Worm (Caenorhabditis elegans): ENCODE results near the gene srd-32.

DNA sequence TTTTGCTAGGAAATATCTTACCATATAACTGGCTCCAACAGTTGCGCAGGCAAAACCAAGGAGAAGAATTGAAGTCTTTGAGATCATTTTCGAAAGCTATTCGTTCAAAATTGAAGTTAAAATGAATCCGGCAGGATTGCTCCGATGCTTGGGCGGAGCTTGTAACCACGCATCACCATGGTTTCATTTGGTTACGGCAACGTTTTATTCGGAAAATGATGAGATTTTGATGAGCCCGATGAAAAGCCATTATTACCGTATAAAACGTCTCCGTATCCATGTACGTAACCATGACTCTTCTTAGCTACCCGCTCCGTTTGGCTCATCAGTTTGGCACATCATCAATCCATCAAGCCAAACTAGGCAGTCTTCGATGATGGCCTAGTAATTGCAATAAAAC is 24.3 kb upstream of the srd-32 start, which contains the start of gene cwp-1:
- no peak for TF ChIP-seq jun-1 (tag; optimal IDR thresholded peaks at IDR 0.05)
- TF ChIP-seq lsy-2 (tag; optimal IDR thresholded peaks at IDR 0.05), result no peak
- no peak for TF ChIP-seq snpc-1.2 (GFP tag; IDR thresholded peaks at IDR 0.05)
- TF ChIP-seq mxl-3 (GFP tag; optimal IDR thresholded peaks at IDR 0.05), result no peak
- no peak for TF ChIP-seq R02D3.7 (tag; optimal IDR thresholded peaks at IDR 0.05)
- no peak for TF ChIP-seq lin-15B (tag; optimal IDR thresholded peaks at IDR 0.05)
- no peak for TF ChIP-seq Y5F2A.4 (GFP tag; optimal IDR thresholded peaks at IDR 0.05)
- TF ChIP-seq nhr-42 (GFP tag; IDR thresholded peaks at IDR 0.05), result no peak
- TF ChIP-seq ama-1 (optimal IDR thresholded peaks at IDR 0.05), result no peak
